Worm (Caenorhabditis elegans) whole organism, midembryonic: ENCODE data around the gene rps-25.

ENCODE experiments used
- T22C8.4 ChIP-seq: fragments of 200-800 bp; sonication (Bioruptor generic); IDR thresholded peaks from 2 replicates; pipeline ENCODE4 v1.3.6; 2022; ENCODE audit warnings: missing genetic modification characterization, missing compliant biosample characterization
- flt-1 ChIP-seq: fragments of 200-800 bp; sonication (Bioruptor generic); IDR thresholded peaks from 2 replicates; pipeline ENCODE4 v1.3.6; 2022; ENCODE audit warnings: missing genetic modification characterization, missing compliant biosample characterization
- klf-2 ChIP-seq: fragments of 200-800 bp; sonication (Bioruptor generic); conservative IDR thresholded peaks from 2 replicates; pipeline ENCODE4 v1.3.6; 2022; ENCODE audit warnings: missing genetic modification reagents, missing genetic modification characterization, missing compliant biosample characterization
- med-1 ChIP-seq: sonication (generic microtip); optimal IDR thresholded peaks from 2 replicates; lab custom pipeline; 2017; ENCODE audit warnings: missing genetic modification characterization, mild to moderate bottlenecking, missing compliant biosample characterization, antibody characterized with exemption, missing genetic modification reagents; ENCODE audit not compliant: insufficient read depth
- ref-1 ChIP-seq: fragments of 200-800 bp; sonication (Bioruptor generic); conservative IDR thresholded peaks from 2 replicates; pipeline ENCODE4 v1.3.6; 2022; ENCODE audit warnings: missing genetic modification reagents, missing genetic modification characterization, missing compliant biosample characterization
- tab-1 ChIP-seq: fragments of 200-800 bp; sonication (Bioruptor generic); IDR thresholded peaks from 2 replicates; pipeline ENCODE4 v1.3.6; 2022; ENCODE audit warnings: missing genetic modification characterization, missing compliant biosample characterization
- ztf-23 ChIP-seq: fragments of 200-800 bp; sonication (Bioruptor generic); IDR thresholded peaks from 2 replicates; pipeline ENCODE4 v1.3.6; 2022; ENCODE audit warnings: missing genetic modification reagents, missing genetic modification characterization, missing compliant biosample characterization

DNA sequence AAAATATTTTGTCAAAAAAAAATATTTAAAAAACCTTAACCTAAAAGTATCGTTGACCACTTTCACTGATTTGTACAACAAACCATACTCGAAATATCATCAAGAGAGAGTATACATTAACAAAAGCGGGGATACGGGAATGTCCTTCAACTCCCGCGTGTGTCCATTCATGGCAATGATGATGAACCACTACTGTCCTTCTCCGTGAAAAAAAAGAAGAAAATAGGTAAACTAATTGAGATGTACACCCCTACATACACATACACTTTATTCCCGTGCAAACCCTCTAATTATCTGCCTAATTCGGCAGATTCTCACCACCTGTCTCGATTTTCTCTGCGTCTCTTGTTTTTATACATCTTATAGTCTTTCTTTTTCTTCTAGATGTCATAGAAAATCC, 20.8 kb downstream of the rps-25 start:
- no peak for TF ChIP-seq klf-2 (GFP tag; lab: Robert Waterston, UW)
- no peak for TF ChIP-seq med-1 (GFP tag; lab: Kevin White, UChicago)
- no peak for TF ChIP-seq ztf-23
- TF ChIP-seq ref-1 (GFP tag; lab: Robert Waterston, UW) = no peak
- TF ChIP-seq flt-1 (GFP tag; lab: Robert Waterston, UW) = no peak
- TF ChIP-seq tab-1 (GFP tag; lab: Robert Waterston, UW) = no peak
- TF ChIP-seq T22C8.4 (GFP tag; lab: Robert Waterston, UW) = no peak
